Worm (Caenorhabditis elegans) whole organism, mixed stage, embryonic: ENCODE measurements around the gene C34F6.9.
A peak's percentile ranks its signal among the peaks of the same experiment; 100 is the strongest.

Experiments used
- blmp-1 ChIP-seq: fragments of 150-350 bp; optimal IDR thresholded peaks from 2 replicates; lab custom pipeline; 2014; ENCODE audit warnings: missing biosample characterization, missing genetic modification characterization
- ces-1 ChIP-seq: fragments of 150-350 bp; optimal IDR thresholded peaks from 2 replicates; lab custom pipeline; 2014; ENCODE audit warnings: missing biosample characterization, missing genetic modification reagents, missing genetic modification characterization
- flh-1 ChIP-seq: fragments of 200-800 bp; sonication (Bioruptor generic); optimal IDR thresholded peaks from 2 replicates; lab custom pipeline; 2018; ENCODE audit warnings: mild to moderate bottlenecking, missing genetic modification characterization, moderate library complexity, missing compliant biosample characterization
- lsy-2 ChIP-seq: fragments of 150-350 bp; optimal IDR thresholded peaks from 2 replicates; lab custom pipeline; 2014; ENCODE audit warnings: missing biosample characterization, missing genetic modification characterization
- nhr-28 ChIP-seq: fragments of 150-350 bp; optimal IDR thresholded peaks from 2 replicates; lab custom pipeline; 2014; ENCODE audit warnings: missing biosample characterization, missing genetic modification characterization
- unc-39 ChIP-seq: fragments of 150-350 bp; optimal IDR thresholded peaks from 2 replicates; lab custom pipeline; 2014; ENCODE audit warnings: missing biosample characterization, missing genetic modification characterization
- unc-62 ChIP-seq: fragments of 150-350 bp; optimal IDR thresholded peaks from 2 replicates; lab custom pipeline; 2014; ENCODE audit warnings: missing biosample characterization, missing genetic modification reagents, missing genetic modification characterization

DNA sequence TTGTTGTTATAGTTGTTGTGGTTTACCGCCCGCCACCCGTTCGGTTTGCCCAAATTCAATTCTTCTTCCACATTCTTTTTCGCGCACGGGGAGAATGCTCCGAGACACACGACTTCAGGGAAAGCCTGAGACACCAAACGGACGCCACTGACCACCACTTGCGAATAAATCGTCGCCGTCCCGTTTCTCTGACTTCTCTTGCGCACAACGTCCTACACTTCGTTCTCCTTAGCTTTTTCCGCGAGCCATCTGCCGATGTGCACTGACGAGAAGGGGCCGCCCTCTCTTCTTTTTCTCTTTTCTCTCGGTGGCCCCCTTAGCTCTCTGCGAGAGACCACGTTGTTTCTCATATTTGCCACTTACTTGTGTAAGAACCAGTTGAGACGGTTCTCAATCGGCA lies 34.6 kb upstream of the C34F6.9 start, which contains the start of gene C03A3.1:
- TF ChIP-seq flh-1 (GFP tag; lab: Kevin White, UChicago) (no peak), blmp-1 (no peak), ces-1 (GFP tag; lab: Kevin White, UChicago) (peak; percentile 36), unc-62 (no peak), lsy-2 (tag; lab: Kevin White, UChicago) (no peak), unc-39 (tag; lab: Kevin White, UChicago) (no peak), nhr-28 (no peak)
